Worm (Caenorhabditis elegans) whole organism, late embryonic: ENCODE measurements around the gene ins-14.

ENCODE experiments used
- K02D7.2 ChIP-seq: sonication (generic microtip); optimal IDR thresholded peaks from 2 replicates; lab custom pipeline; 2017; ENCODE audit warnings: mild to moderate bottlenecking, missing genetic modification characterization, missing compliant biosample characterization
- ceh-22 ChIP-seq: sonication (generic microtip); optimal IDR thresholded peaks from 2 replicates; lab custom pipeline; 2017; ENCODE audit warnings: missing biosample characterization, missing genetic modification characterization
- ceh-9 ChIP-seq: sonication (generic microtip); optimal IDR thresholded peaks from 2 replicates; lab custom pipeline; 2016; ENCODE audit warnings: mild to moderate bottlenecking, missing genetic modification characterization, inconsistent platforms, missing compliant biosample characterization

DNA sequence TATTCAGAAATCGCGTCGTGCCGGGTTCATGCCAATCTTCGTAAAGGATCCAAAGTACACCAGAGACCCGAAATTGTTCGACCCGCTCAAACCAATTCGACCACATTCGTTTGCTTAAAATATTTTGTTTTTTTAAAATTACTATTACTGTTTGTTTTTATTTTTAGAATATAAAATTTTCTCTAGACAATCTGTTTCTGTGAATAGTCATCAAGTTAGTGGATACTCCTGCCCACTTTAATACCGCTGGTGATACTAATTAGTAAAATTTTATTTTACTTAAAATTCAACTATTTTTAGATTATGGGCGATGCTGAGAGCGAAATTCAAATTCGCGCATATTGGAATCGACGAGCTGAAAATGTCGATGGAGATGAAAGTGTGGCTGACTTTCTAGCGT is 9.0 kb downstream of the ins-14 start, which contains the start of gene T14B4.1:
- TF ChIP-seq ceh-22 (tag; lab: Kevin White, UChicago) (no peak), ceh-9 (tag; lab: Kevin White, UChicago) (no peak), K02D7.2 (tag; lab: Kevin White, UChicago) (no peak)
